Worm (Caenorhabditis elegans) whole organism, L4 larva: Measurements from ENCODE around the gene let-99.

Experiments used
- ama-1 ChIP-seq: fragments of 150-350 bp; optimal IDR thresholded peaks from 2 replicates; lab custom pipeline; 2014; ENCODE audit warnings: inconsistent platforms, mixed read lengths
- ceh-82 ChIP-seq: sonication (generic microtip); optimal IDR thresholded peaks from 2 replicates; lab custom pipeline; 2017; ENCODE audit warnings: missing biosample characterization, missing genetic modification characterization
- egl-27 ChIP-seq: sonication (generic microtip); optimal IDR thresholded peaks from 3 replicates; lab custom pipeline; 2017; ENCODE audit warnings: missing biosample characterization, missing genetic modification reagents, missing genetic modification characterization
- lin-39 ChIP-seq: fragments of 150-350 bp; optimal IDR thresholded peaks from 2 replicates; lab custom pipeline; 2014; ENCODE audit warnings: missing biosample characterization, missing genetic modification reagents, missing genetic modification characterization
- nhr-11 ChIP-seq: fragments of 150-350 bp; optimal IDR thresholded peaks from 2 replicates; lab custom pipeline; 2014; ENCODE audit warnings: missing biosample characterization, missing genetic modification characterization
- nhr-25 ChIP-seq: sonication (generic microtip); optimal IDR thresholded peaks from 2 replicates; lab custom pipeline; 2017; ENCODE audit warnings: missing genetic modification characterization, mild to moderate bottlenecking, missing compliant biosample characterization, antibody characterized with exemption, moderate library complexity, borderline replicate concordance; ENCODE audit not compliant: insufficient read depth
- pha-4 ChIP-seq, 2 experiments: fragments of 150-350 bp in 1 of 2; fragments of 200-800 bp in 1 of 2; sonication (Bioruptor generic) in 1 of 2; IDR thresholded peaks in 1 of 2; optimal IDR thresholded peaks in 1 of 2; 2 replicates each; pipeline versions ENCODE4 v1.3.6 to Lab custom; 2014 to 2022; ENCODE audit warnings: missing genetic modification characterization in 2 of 2, missing genetic modification reagents in 2 of 2, missing biosample characterization in 1 of 2, missing compliant biosample characterization in 1 of 2
- unc-39 ChIP-seq: sonication (generic microtip); optimal IDR thresholded peaks from 2 replicates; lab custom pipeline; 2017; ENCODE audit warnings: missing biosample characterization, missing genetic modification characterization
- zag-1 ChIP-seq: fragments of 150-350 bp; optimal IDR thresholded peaks from 2 replicates; lab custom pipeline; 2014; ENCODE audit warnings: missing biosample characterization, missing genetic modification characterization

DNA sequence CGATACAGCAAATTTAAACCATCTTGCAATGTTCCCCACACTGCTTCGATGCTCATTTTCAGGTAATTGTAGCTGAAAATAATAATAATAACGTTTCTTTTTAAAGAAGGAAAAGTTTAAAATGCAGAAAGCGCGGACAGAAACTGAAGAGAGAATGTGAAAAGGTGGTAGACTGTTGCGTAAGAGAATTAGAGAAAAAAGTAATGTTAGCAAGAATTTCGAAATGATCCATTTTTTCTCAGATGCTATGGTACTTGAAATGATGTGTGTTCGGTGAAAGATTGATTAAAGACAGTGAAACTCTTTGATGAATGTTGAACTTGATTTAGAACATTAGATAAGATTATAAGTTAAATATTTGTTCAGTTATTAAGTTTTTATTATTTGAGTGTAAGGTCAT is 22.7 kb downstream of the let-99 start, which contains the start of gene cul-6:
- TF ChIP-seq pha-4 (GFP tag; IDR thresholded peaks at IDR 0.05; lab: Robert Waterston, UW) (no peak), pha-4 (tag; optimal IDR thresholded peaks at IDR 0.05; lab: Kevin White, UChicago) (no peak), egl-27 (tag; lab: Kevin White, UChicago) (no peak), unc-39 (tag; lab: Kevin White, UChicago) (no peak), ceh-82 (tag; lab: Kevin White, UChicago) (no peak), ama-1 (no peak), lin-39 (tag; lab: Kevin White, UChicago) (no peak), zag-1 (tag; lab: Kevin White, UChicago) (no peak), nhr-25 (tag; lab: Kevin White, UChicago) (no peak), nhr-11 (tag; lab: Kevin White, UChicago) (no peak)
